Worm (Caenorhabditis elegans) whole organism, late embryonic: ENCODE data around the gene ran-3.

ENCODE experiments used
- C08G9.2 ChIP-seq: sonication (generic microtip); optimal IDR thresholded peaks from 2 replicates; lab custom pipeline; 2016; ENCODE audit warnings: mild to moderate bottlenecking, missing genetic modification characterization, moderate library complexity, missing compliant biosample characterization
- C38D4.7 ChIP-seq: fragments of 200-800 bp; sonication (Bioruptor generic); optimal IDR thresholded peaks from 2 replicates; lab custom pipeline; 2018; ENCODE audit warnings: mild to moderate bottlenecking, missing genetic modification characterization, moderate library complexity, missing compliant biosample characterization
- K02D7.2 ChIP-seq: sonication (generic microtip); optimal IDR thresholded peaks from 2 replicates; lab custom pipeline; 2017; ENCODE audit warnings: mild to moderate bottlenecking, missing genetic modification characterization, missing compliant biosample characterization
- T23F11.4 ChIP-seq: fragments of 200-800 bp; sonication (Bioruptor generic); optimal IDR thresholded peaks from 2 replicates; lab custom pipeline; 2018; ENCODE audit warnings: mild to moderate bottlenecking, missing genetic modification characterization, missing compliant biosample characterization
- Y22D7AL.16 ChIP-seq: sonication (generic microtip); optimal IDR thresholded peaks from 2 replicates; lab custom pipeline; 2016; ENCODE audit warnings: missing genetic modification characterization, missing compliant biosample characterization
- ahr-1 ChIP-seq: sonication (generic microtip); optimal IDR thresholded peaks from 2 replicates; lab custom pipeline; 2016; ENCODE audit warnings: missing genetic modification characterization, missing compliant biosample characterization
- ceh-18 ChIP-seq: sonication (generic microtip); optimal IDR thresholded peaks from 2 replicates; lab custom pipeline; 2016; ENCODE audit warnings: missing genetic modification characterization, missing compliant biosample characterization
- ceh-19 ChIP-seq: fragments of 200-800 bp; sonication (Bioruptor generic); optimal IDR thresholded peaks from 2 replicates; lab custom pipeline; 2018; ENCODE audit warnings: mild to moderate bottlenecking, missing genetic modification characterization, missing compliant biosample characterization
- ceh-24 ChIP-seq: sonication (generic microtip); optimal IDR thresholded peaks from 2 replicates; lab custom pipeline; 2016; ENCODE audit warnings: mild to moderate bottlenecking, missing genetic modification characterization, missing compliant biosample characterization
- ceh-34 ChIP-seq: sonication (generic microtip); optimal IDR thresholded peaks from 2 replicates; lab custom pipeline; 2016; ENCODE audit warnings: mild to moderate bottlenecking, missing genetic modification characterization, missing compliant biosample characterization
- ceh-6 ChIP-seq: fragments of 200-800 bp; sonication (Bioruptor generic); optimal IDR thresholded peaks from 2 replicates; lab custom pipeline; 2018; ENCODE audit warnings: mild to moderate bottlenecking, missing genetic modification characterization, missing compliant biosample characterization
- ets-4 ChIP-seq: sonication (generic microtip); optimal IDR thresholded peaks from 2 replicates; lab custom pipeline; 2016; ENCODE audit warnings: missing genetic modification characterization, missing compliant biosample characterization
- eyg-1 ChIP-seq: sonication (generic microtip); optimal IDR thresholded peaks from 2 replicates; lab custom pipeline; 2016; ENCODE audit warnings: missing genotype, missing genetic modification characterization, missing compliant biosample characterization
- fax-1 ChIP-seq: sonication (generic microtip); optimal IDR thresholded peaks from 2 replicates; lab custom pipeline; 2016; ENCODE audit warnings: missing genotype, missing genetic modification characterization, missing compliant biosample characterization
- fkh-10 ChIP-seq: fragments of 150-350 bp; optimal IDR thresholded peaks from 2 replicates; lab custom pipeline; 2014; ENCODE audit warnings: missing biosample characterization, missing genetic modification reagents, missing genetic modification characterization
- fkh-6 ChIP-seq: sonication (generic microtip); optimal IDR thresholded peaks from 2 replicates; lab custom pipeline; 2016; ENCODE audit warnings: missing genetic modification characterization, missing compliant biosample characterization
- gmeb-2 ChIP-seq: sonication (generic microtip); optimal IDR thresholded peaks from 2 replicates; lab custom pipeline; 2016; ENCODE audit warnings: missing genetic modification characterization, inconsistent platforms, missing compliant biosample characterization
- hlh-13 ChIP-seq: fragments of 200-800 bp; sonication (Bioruptor generic); optimal IDR thresholded peaks from 2 replicates; lab custom pipeline; 2018; ENCODE audit warnings: mild to moderate bottlenecking, missing genetic modification characterization, missing compliant biosample characterization
- hlh-15 ChIP-seq: sonication (generic microtip); optimal IDR thresholded peaks from 2 replicates; lab custom pipeline; 2016; ENCODE audit warnings: missing genetic modification characterization, missing compliant biosample characterization
- hlh-30 ChIP-seq: sonication (generic microtip); optimal IDR thresholded peaks from 2 replicates; lab custom pipeline; 2017; ENCODE audit warnings: antibody characterized with exemption, missing genetic modification characterization, missing compliant biosample characterization; ENCODE audit not compliant: insufficient read depth
- hlh-6 ChIP-seq: sonication (generic microtip); optimal IDR thresholded peaks from 2 replicates; lab custom pipeline; 2016; ENCODE audit warnings: missing genotype, missing genetic modification characterization, missing compliant biosample characterization
- hlh-8 ChIP-seq: sonication (generic microtip); optimal IDR thresholded peaks from 2 replicates; lab custom pipeline; 2016; ENCODE audit warnings: missing genotype, missing genetic modification characterization, missing compliant biosample characterization
- lim-6 ChIP-seq: sonication (generic microtip); optimal IDR thresholded peaks from 2 replicates; lab custom pipeline; 2016; ENCODE audit warnings: missing genetic modification characterization, missing compliant biosample characterization
- lin-11 ChIP-seq: fragments of 200-800 bp; sonication (Bioruptor generic); optimal IDR thresholded peaks from 2 replicates; lab custom pipeline; 2018; ENCODE audit warnings: mild to moderate bottlenecking, missing genetic modification characterization, missing compliant biosample characterization
- madf-2 ChIP-seq: sonication (generic microtip); optimal IDR thresholded peaks from 2 replicates; lab custom pipeline; 2017; ENCODE audit warnings: missing genetic modification characterization, missing compliant biosample characterization
- mec-3 ChIP-seq: sonication (generic microtip); optimal IDR thresholded peaks from 2 replicates; lab custom pipeline; 2016; ENCODE audit warnings: borderline replicate concordance, missing genetic modification characterization, missing compliant biosample characterization
- nhr-11 ChIP-seq: fragments of 150-350 bp; optimal IDR thresholded peaks from 2 replicates; lab custom pipeline; 2014; ENCODE audit warnings: missing biosample characterization, missing genetic modification characterization
- nhr-232 ChIP-seq: sonication (generic microtip); optimal IDR thresholded peaks from 2 replicates; lab custom pipeline; 2016; ENCODE audit warnings: missing genetic modification characterization, missing compliant biosample characterization
- odd-2 ChIP-seq: sonication (generic microtip); optimal IDR thresholded peaks from 2 replicates; lab custom pipeline; 2017; ENCODE audit warnings: antibody characterized with exemption, mild to moderate bottlenecking, missing genetic modification characterization, missing compliant biosample characterization
- pat-9 ChIP-seq: fragments of 200-800 bp; sonication (Bioruptor generic); optimal IDR thresholded peaks from 2 replicates; lab custom pipeline; 2018; ENCODE audit warnings: mild to moderate bottlenecking, missing genetic modification characterization, moderate library complexity, missing compliant biosample characterization
- sox-2 ChIP-seq: fragments of 200-800 bp; sonication (Bioruptor generic); IDR thresholded peaks from 2 replicates; pipeline ENCODE4 v1.3.6; 2022; ENCODE audit warnings: missing genetic modification reagents, missing genetic modification characterization, missing compliant biosample characterization
- syd-9 ChIP-seq: sonication (generic microtip); optimal IDR thresholded peaks from 2 replicates; lab custom pipeline; 2016; ENCODE audit warnings: mild to moderate bottlenecking, missing genetic modification characterization, moderate library complexity, missing compliant biosample characterization
- unc-3 ChIP-seq, 2 experiments: fragments of 200-800 bp in 1 of 2; sonication (Bioruptor generic) in 1 of 2; sonication (generic microtip) in 1 of 2; conservative IDR thresholded peaks in 1 of 2; optimal IDR thresholded peaks in 1 of 2; 2 replicates each; pipeline versions ENCODE4 v1.3.6 to Lab custom; 2016 to 2022; ENCODE audit warnings: missing compliant biosample characterization in 2 of 2, missing genetic modification characterization in 2 of 2, missing genetic modification reagents in 1 of 2
- unc-42 ChIP-seq: sonication (generic microtip); optimal IDR thresholded peaks from 2 replicates; lab custom pipeline; 2016; ENCODE audit warnings: missing genotype, missing genetic modification characterization, missing compliant biosample characterization
- unc-55 ChIP-seq: sonication (generic microtip); optimal IDR thresholded peaks from 2 replicates; lab custom pipeline; 2017; ENCODE audit warnings: missing biosample characterization, missing genetic modification reagents, missing genetic modification characterization
- unc-86 ChIP-seq: sonication (generic microtip); optimal IDR thresholded peaks from 2 replicates; lab custom pipeline; 2016; ENCODE audit warnings: missing genetic modification characterization, missing compliant biosample characterization
- ztf-16 ChIP-seq: sonication (generic microtip); optimal IDR thresholded peaks from 2 replicates; lab custom pipeline; 2017; ENCODE audit warnings: missing genetic modification characterization, missing compliant biosample characterization

Gene ran-3

ce11 chrII:8321244-8321643 is 3.6 kb downstream of the ran-3 start, which contains the start of gene shw-1:
shw-1 (minus strand) TSS chrII:8321471.
- TF ChIP-seq C38D4.7 (no peak), unc-55 (GFP tag; lab: Kevin White, UChicago) (no peak), fax-1 (tag; lab: Kevin White, UChicago) (no peak), K02D7.2 (tag; lab: Kevin White, UChicago) (no peak), pat-9 (tag; lab: Kevin White, UChicago) (no peak)
- TF ChIP-seq, all 69 proteins: peak for 0

- TF ChIP-seq hlh-13 (GFP tag; lab: Kevin White, UChicago) (no peak), ceh-34 (no peak), madf-2 (tag; lab: Kevin White, UChicago) (no peak), nhr-232 (tag; lab: Kevin White, UChicago) (no peak), ahr-1 (tag; lab: Kevin White, UChicago) (no peak), odd-2 (tag; lab: Kevin White, UChicago) (no peak), sox-2 (GFP tag; lab: Robert Waterston, UW) (no peak), unc-42 (tag; lab: Kevin White, UChicago) (no peak), ceh-6 (GFP tag; lab: Kevin White, UChicago) (no peak), hlh-8 (no peak), lin-11 (no peak), gmeb-2 (no peak), mec-3 (tag; lab: Kevin White, UChicago) (no peak), eyg-1 (no peak)
Measured at ce11 chrII:8316701-8317100, 8.2 kb downstream of the ran-3 start.

ce11 chrII:8314768-8315167 is 10.1 kb downstream of the ran-3 start:
- TF ChIP-seq hlh-30 (tag; lab: Kevin White, UChicago): no peak
- TF ChIP-seq hlh-8: no peak
- no peak for TF ChIP-seq ceh-19 (GFP tag; lab: Kevin White, UChicago)
- no peak for TF ChIP-seq syd-9 (tag; lab: Kevin White, UChicago)
- TF ChIP-seq T23F11.4 (GFP tag; lab: Kevin White, UChicago): no peak
- no peak for TF ChIP-seq hlh-6 (tag; lab: Kevin White, UChicago)
- no peak for TF ChIP-seq hlh-15 (tag; lab: Kevin White, UChicago)
- no peak for TF ChIP-seq ceh-18 (tag; lab: Kevin White, UChicago)
- no peak for TF ChIP-seq odd-2 (tag; lab: Kevin White, UChicago)
- no peak for TF ChIP-seq ceh-34
- no peak for TF ChIP-seq Y22D7AL.16 (tag; lab: Kevin White, UChicago)
- no peak for TF ChIP-seq lim-6 (tag; lab: Kevin White, UChicago)
- TF ChIP-seq hlh-13 (GFP tag; lab: Kevin White, UChicago): no peak
- no peak for TF ChIP-seq unc-86 (tag; lab: Kevin White, UChicago)

- TF ChIP-seq ceh-6 (GFP tag; lab: Kevin White, UChicago): no peak
- peak; percentile 46 for TF ChIP-seq unc-42 (tag; lab: Kevin White, UChicago)
Measured at ce11 chrII:8312012-8312411, 12.8 kb downstream of the ran-3 start.

ce11 chrII:8311484-8311883 is 13.4 kb downstream of the ran-3 start:
- TF ChIP-seq ztf-16 (tag; lab: Kevin White, UChicago): no peak
- TF ChIP-seq lim-6 (tag; lab: Kevin White, UChicago): no peak
- no peak for TF ChIP-seq syd-9 (tag; lab: Kevin White, UChicago)
- no peak for TF ChIP-seq odd-2 (tag; lab: Kevin White, UChicago)
- no peak for TF ChIP-seq Y22D7AL.16 (tag; lab: Kevin White, UChicago)
- TF ChIP-seq unc-86 (tag; lab: Kevin White, UChicago): no peak
- TF ChIP-seq fkh-10: no peak
- no peak for TF ChIP-seq nhr-11 (tag; lab: Kevin White, UChicago)
- TF ChIP-seq C08G9.2 (tag; lab: Kevin White, UChicago): no peak
- TF ChIP-seq ceh-18 (tag; lab: Kevin White, UChicago): no peak
- no peak for TF ChIP-seq hlh-8
- no peak for TF ChIP-seq hlh-6 (tag; lab: Kevin White, UChicago)
- no peak for TF ChIP-seq ceh-34
- no peak for TF ChIP-seq unc-3 (GFP tag; conservative IDR thresholded peaks at IDR 0.05; lab: Robert Waterston, UW)
- TF ChIP-seq unc-3 (tag; optimal IDR thresholded peaks at IDR 0.05; lab: Kevin White, UChicago): no peak
- TF ChIP-seq ets-4 (tag; lab: Kevin White, UChicago): no peak
- TF ChIP-seq fkh-6 (tag; lab: Kevin White, UChicago): no peak
- TF ChIP-seq mec-3 (tag; lab: Kevin White, UChicago): no peak
- TF ChIP-seq ceh-24: no peak
